Fruit fly (Drosophila melanogaster): ENCODE measurements around the gene repo.

repo gene

DNA sequence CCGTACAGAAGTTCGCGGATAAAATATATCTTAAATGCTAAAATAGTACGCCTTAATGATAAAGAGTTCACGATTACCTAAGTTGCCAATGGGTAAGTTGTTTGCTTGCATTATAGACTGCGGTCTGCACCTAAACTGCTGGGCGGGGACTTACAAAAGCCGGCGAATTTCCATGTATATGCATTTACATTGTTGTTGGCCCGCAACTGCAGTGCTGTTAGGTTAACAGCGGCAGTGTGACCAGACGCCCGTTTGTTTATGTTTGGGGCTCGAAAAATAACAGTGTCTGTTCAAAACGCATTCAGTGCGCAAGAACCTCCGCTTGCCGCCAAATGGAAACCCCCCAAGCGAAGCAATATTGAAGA is 36.1 kb upstream of the repo start (continued):
- TF ChIP-seq stwl (tag; optimal IDR thresholded peaks at IDR 0.05): peak; percentile 84
- no peak for TF ChIP-seq ap (GFP tag; IDR thresholded peaks at IDR 0.05)
- TF ChIP-seq CG18011 (GFP tag; optimal IDR thresholded peaks at IDR 0.05): no peak
- TF ChIP-seq ham (GFP tag; IDR thresholded peaks at IDR 0.05): no peak
- TF ChIP-seq CG2678 (tag; optimal IDR thresholded peaks at IDR 0.05): no peak
- TF ChIP-seq Ravus (GFP tag; IDR thresholded peaks at IDR 0.05): no peak
- no peak for TF ChIP-seq sna (GFP tag; IDR thresholded peaks at IDR 0.05; ENCODE audit: partially characterized antibody)
- TF ChIP-seq CG31365 (tag; optimal IDR thresholded peaks at IDR 0.05): no peak
- no peak for TF ChIP-seq CG11456 (GFP tag; IDR thresholded peaks at IDR 0.05)
- no peak for TF ChIP-seq Xrp1 (GFP tag; IDR thresholded peaks at IDR 0.05)
- no peak for TF ChIP-seq odd (GFP tag; optimal IDR thresholded peaks at IDR 0.05)
- no peak for TF ChIP-seq CG15696 (tag; optimal IDR thresholded peaks at IDR 0.05)
- TF ChIP-seq CG10543 (GFP tag; optimal IDR thresholded peaks at IDR 0.05): no peak
- no peak for TF ChIP-seq Rfx (GFP tag; IDR thresholded peaks at IDR 0.05)
- no peak for TF ChIP-seq HLHmδ (GFP tag; optimal IDR thresholded peaks at IDR 0.05)
- no peak for TF ChIP-seq CG14860 (GFP tag; IDR thresholded peaks at IDR 0.05; ENCODE audit: partially characterized antibody)
- no peak for TF ChIP-seq zfh1 (GFP tag; IDR thresholded peaks at IDR 0.05)
- TF ChIP-seq pros (GFP tag; optimal IDR thresholded peaks at IDR 0.05): no peak
- no peak for TF ChIP-seq CG10267 (tag; optimal IDR thresholded peaks at IDR 0.05)
- TF ChIP-seq Mes4 (GFP tag; optimal IDR thresholded peaks at IDR 0.05): no peak
- TF ChIP-seq CG18619 (GFP tag; optimal IDR thresholded peaks at IDR 0.05): no peak
- no peak for TF ChIP-seq grau (tag; optimal IDR thresholded peaks at IDR 0.05)
- no peak for TF ChIP-seq pb (GFP tag; optimal IDR thresholded peaks at IDR 0.05)
- no peak for TF ChIP-seq CG8388 (GFP tag; optimal IDR thresholded peaks at IDR 0.05)
- no peak for TF ChIP-seq CG7271 (tag; optimal IDR thresholded peaks at IDR 0.05)
- no peak for TF ChIP-seq CG5953 (GFP tag; IDR thresholded peaks at IDR 0.05)
- no peak for TF ChIP-seq CG17328 (GFP tag; IDR thresholded peaks at IDR 0.05)
- no peak for TF ChIP-seq shn (GFP tag; optimal IDR thresholded peaks at IDR 0.05)
- no peak for TF ChIP-seq CG1602 (GFP tag; optimal IDR thresholded peaks at IDR 0.05)
- no peak for TF ChIP-seq Lim3 (GFP tag; IDR thresholded peaks at IDR 0.05)
- no peak for TF ChIP-seq twi (tag; optimal IDR thresholded peaks at IDR 0.05)
- TF ChIP-seq Mrtf (GFP tag; IDR thresholded peaks at IDR 0.05): no peak
- no peak for TF ChIP-seq Sry-δ (GFP tag; optimal IDR thresholded peaks at IDR 0.05)
- no peak for TF ChIP-seq CG7556 (GFP tag; optimal IDR thresholded peaks at IDR 0.05)
- no peak for TF ChIP-seq exex (tag; optimal IDR thresholded peaks at IDR 0.05)
- TF ChIP-seq Ada2b (GFP tag; IDR thresholded peaks at IDR 0.05): no peak
- TF ChIP-seq kay (GFP tag; optimal IDR thresholded peaks at IDR 0.05): no peak
- peak; percentile 27 for TF ChIP-seq BEAF-32 (GFP tag; optimal IDR thresholded peaks at IDR 0.05)
- no peak for TF ChIP-seq CG7839 (tag; optimal IDR thresholded peaks at IDR 0.05)
- TF ChIP-seq ewg (GFP tag; optimal IDR thresholded peaks at IDR 0.05): peak; percentile 69
- TF ChIP-seq CG11247 (GFP tag; IDR thresholded peaks at IDR 0.05): no peak
- no peak for TF ChIP-seq CG14710 (tag; optimal IDR thresholded peaks at IDR 0.05)
- no peak for TF ChIP-seq nmo (GFP tag; optimal IDR thresholded peaks at IDR 0.05)
- no peak for TF ChIP-seq CG4820 (GFP tag; optimal IDR thresholded peaks at IDR 0.05)
- TF ChIP-seq ssp (GFP tag; IDR thresholded peaks at IDR 0.05): no peak
- TF ChIP-seq Ets97D (GFP tag; optimal IDR thresholded peaks at IDR 0.05): no peak
- TF ChIP-seq grn (GFP tag; optimal IDR thresholded peaks at IDR 0.05): no peak
- no peak for TF ChIP-seq CG17361 (GFP tag; IDR thresholded peaks at IDR 0.05)
- no peak for TF ChIP-seq zfh2 (GFP tag; optimal IDR thresholded peaks at IDR 0.05)
- TF ChIP-seq stc (GFP tag; IDR thresholded peaks at IDR 0.05): no peak
- TF ChIP-seq slbo (GFP tag; IDR thresholded peaks at IDR 0.05): no peak
- TF ChIP-seq D (optimal IDR thresholded peaks at IDR 0.05): peak; percentile 6
- no peak for TF ChIP-seq D (GFP tag; optimal IDR thresholded peaks at IDR 0.05)
